Fruit fly (Drosophila melanogaster) Kc167 (cell line): ENCODE measurements around the gene CG14000.

Source experiments
- Myc ChIP-seq: fragments of >200 bp; optimal IDR thresholded peaks from 2 replicates; lab custom pipeline; 2017; ENCODE audit warnings: missing external identifiers
- Sin3A ChIP-seq: fragments of >200 bp; optimal IDR thresholded peaks from 2 replicates; lab custom pipeline; 2018; ENCODE audit warnings: missing external identifiers
- h ChIP-seq: fragments of >200 bp; optimal IDR thresholded peaks from 3 replicates; lab custom pipeline; 2018; ENCODE audit warnings: missing external identifiers
- insv ChIP-seq: fragments of >200 bp; optimal IDR thresholded peaks from 3 replicates; lab custom pipeline; 2018; ENCODE audit warnings: missing external identifiers
- psq ChIP-seq: fragments of >200 bp; optimal IDR thresholded peaks from 2 replicates; lab custom pipeline; 2017; ENCODE audit warnings: missing external identifiers
- ttk ChIP-seq: sonication (Bioruptor generic); optimal IDR thresholded peaks from 2 replicates; lab custom pipeline; 2017; ENCODE audit warnings: missing external identifiers

CG14000 gene

dm6 chr2L:5943229-5944078 is 33.4 kb upstream of the CG14000 start, which contains the start of the genes Sfp26Ad and Gpdh1:
Gene Sfp26Ad (minus strand): TSS chr2L:5943304.
Gene Gpdh1 (plus strand): TSS chr2L:5943643.
- TF ChIP-seq h (lab: Kevin White, UChicago), result no peak
- TF ChIP-seq Myc (lab: Kevin White, UChicago), result no peak
- no peak for TF ChIP-seq insv (lab: Kevin White, UChicago)
- TF ChIP-seq psq (lab: Kevin White, UChicago), result no peak
- TF ChIP-seq Sin3A (lab: Kevin White, UChicago), result no peak
- no peak for TF ChIP-seq ttk

- TF ChIP-seq Myc (lab: Kevin White, UChicago), result no peak
- no peak for TF ChIP-seq insv (lab: Kevin White, UChicago)
- TF ChIP-seq psq (lab: Kevin White, UChicago), result no peak
- TF ChIP-seq Sin3A (lab: Kevin White, UChicago), result no peak
- TF ChIP-seq h (lab: Kevin White, UChicago), result no peak
- TF ChIP-seq ttk, result no peak
Measured at dm6 chr2L:5927363-5927762, 17.3 kb upstream of the CG14000 start.

- TF ChIP-seq psq (lab: Kevin White, UChicago), result no peak
- TF ChIP-seq Sin3A (lab: Kevin White, UChicago), result no peak
- TF ChIP-seq h (lab: Kevin White, UChicago), result no peak
- TF ChIP-seq ttk, result no peak
- TF ChIP-seq Myc (lab: Kevin White, UChicago), result no peak
- TF ChIP-seq insv (lab: Kevin White, UChicago), result no peak
Measured at dm6 chr2L:5925637-5926036, 15.5 kb upstream of the CG14000 start, which contains the start of gene dsf. Gene dsf (plus strand): TSS chr2L:5925937.

dm6 chr2L:5925164-5925563 is 15.1 kb upstream of the CG14000 start:
- no peak for TF ChIP-seq ttk
- TF ChIP-seq h (lab: Kevin White, UChicago), result no peak
- TF ChIP-seq psq (lab: Kevin White, UChicago), result no peak
- no peak for TF ChIP-seq Myc (lab: Kevin White, UChicago)
- TF ChIP-seq insv (lab: Kevin White, UChicago), result no peak
- TF ChIP-seq Sin3A (lab: Kevin White, UChicago), result no peak

dm6 chr2L:5923603-5924138 is 13.6 kb upstream of the CG14000 start, which contains the start of gene CG9016:
Gene CG9016 (minus strand): TSS chr2L:5923653.
- no peak for TF ChIP-seq insv (lab: Kevin White, UChicago)
- TF ChIP-seq psq (lab: Kevin White, UChicago), result no peak

dm6 chr2L:5906893-5907850 is 2.9 kb downstream of the CG14000 start, which contains the start of gene bchs:
Gene bchs (plus strand): TSS chr2L:5907169.
- TF ChIP-seq insv (lab: Kevin White, UChicago) (no peak), Myc (lab: Kevin White, UChicago) (no peak), h (lab: Kevin White, UChicago) (no peak), psq (lab: Kevin White, UChicago) (no peak)

dm6 chr2L:5904585-5904984 is 5.5 kb downstream of the CG14000 start, which contains the start of gene CG9021:
Gene CG9021 (minus strand): TSS chr2L:5904689.
- TF ChIP-seq psq (lab: Kevin White, UChicago), result no peak
- TF ChIP-seq ttk, result no peak
- TF ChIP-seq h (lab: Kevin White, UChicago), result no peak
- no peak for TF ChIP-seq insv (lab: Kevin White, UChicago)
- TF ChIP-seq Myc (lab: Kevin White, UChicago), result no peak
- no peak for TF ChIP-seq Sin3A (lab: Kevin White, UChicago)

dm6 chr2L:5902898-5903297 is 7.2 kb downstream of the CG14000 start:
- TF ChIP-seq psq (lab: Kevin White, UChicago) (no peak), insv (lab: Kevin White, UChicago) (no peak), Myc (lab: Kevin White, UChicago) (no peak), ttk (no peak), Sin3A (lab: Kevin White, UChicago) (no peak), h (lab: Kevin White, UChicago) (no peak)

- TF ChIP-seq insv (lab: Kevin White, UChicago) (no peak), ttk (no peak), Sin3A (lab: Kevin White, UChicago) (no peak), h (lab: Kevin White, UChicago) (no peak), psq (lab: Kevin White, UChicago) (no peak), Myc (lab: Kevin White, UChicago) (no peak)
Measured at dm6 chr2L:5901553-5901952, 8.5 kb downstream of the CG14000 start.

- no peak for TF ChIP-seq Myc (lab: Kevin White, UChicago)
- TF ChIP-seq psq (lab: Kevin White, UChicago), result no peak
- TF ChIP-seq insv (lab: Kevin White, UChicago), result no peak
- TF ChIP-seq h (lab: Kevin White, UChicago), result no peak
- TF ChIP-seq Sin3A (lab: Kevin White, UChicago), result no peak
- TF ChIP-seq ttk, result no peak
Measured at dm6 chr2L:5899170-5899708, 10.8 kb downstream of the CG14000 start.
